Fruit fly (Drosophila melanogaster) Kc167 (cell line): ENCODE data around the gene CG14440.

Experiments
- Myc ChIP-seq: fragments of >200 bp; optimal IDR thresholded peaks from 2 replicates; lab custom pipeline; 2017; ENCODE audit warnings: missing external identifiers
- Sin3A ChIP-seq: fragments of >200 bp; optimal IDR thresholded peaks from 2 replicates; lab custom pipeline; 2018; ENCODE audit warnings: missing external identifiers
- h ChIP-seq: fragments of >200 bp; optimal IDR thresholded peaks from 3 replicates; lab custom pipeline; 2018; ENCODE audit warnings: missing external identifiers
- insv ChIP-seq: fragments of >200 bp; optimal IDR thresholded peaks from 3 replicates; lab custom pipeline; 2018; ENCODE audit warnings: missing external identifiers
- psq ChIP-seq: fragments of >200 bp; optimal IDR thresholded peaks from 2 replicates; lab custom pipeline; 2017; ENCODE audit warnings: missing external identifiers
- ttk ChIP-seq: sonication (Bioruptor generic); optimal IDR thresholded peaks from 2 replicates; lab custom pipeline; 2017; ENCODE audit warnings: missing external identifiers

CG14440 gene

dm6 chrX:6646846-6647245, 51.5 kb downstream of the CG14440 start:
- TF ChIP-seq h (lab: Kevin White, UChicago) (no peak), insv (lab: Kevin White, UChicago) (no peak), Sin3A (lab: Kevin White, UChicago) (no peak), Myc (lab: Kevin White, UChicago) (no peak), ttk (no peak), psq (lab: Kevin White, UChicago) (no peak)
